Fruit fly (Drosophila melanogaster) S2 (cell line): Measurements from ENCODE around the gene Acp36DE.

Experiments
- CG8478 ChIP-seq: fragments of >200 bp; optimal IDR thresholded peaks from 2 replicates; lab custom pipeline; 2018
- CTCF ChIP-seq, 2 experiments: fragments of >200 bp; optimal IDR thresholded peaks; 2 replicates each; lab custom pipeline; 2018

dm6 chr2L:18333831-18334437 lies 24.9 kb downstream of the Acp36DE start:
- TF ChIP-seq CG8478 (lab: Kevin White, UChicago) (no peak), CTCF (optimal IDR thresholded peaks at IDR 0.05; lab: Kevin White, UChicago) (no peak)
